Fruit fly (Drosophila melanogaster): ENCODE results near the gene Aptx.

The Aptx gene

DNA sequence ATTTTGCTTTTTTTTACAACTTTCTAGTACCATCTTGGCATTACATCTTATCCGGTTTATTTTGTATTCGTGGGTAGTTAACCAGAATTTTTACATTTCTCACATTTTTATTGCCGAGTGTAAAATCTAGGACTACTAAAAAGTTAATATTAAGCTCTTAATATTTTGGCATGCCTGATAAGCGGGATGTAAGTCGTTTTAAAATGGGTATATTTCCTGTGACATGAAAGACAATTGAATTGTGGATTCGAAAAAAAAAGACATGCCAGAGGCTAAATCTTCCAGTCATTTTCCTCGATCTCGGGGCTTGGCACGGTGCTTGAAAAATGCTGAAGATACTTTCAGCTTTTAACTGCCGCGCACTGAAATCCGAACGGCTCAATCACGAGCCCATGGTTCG lies 26.1 kb upstream of the Aptx start, which contains the start of gene CG31245:
Gene CG31245, minus strand, starts transcription at position 101 of the 400 bp plus-strand sequence.
- TF ChIP-seq kay (GFP tag; ENCODE audit: borderline replicate concordance): no peak
- TF ChIP-seq cic (GFP tag; optimal IDR thresholded peaks at IDR 0.05): no peak
- TF ChIP-seq Mnt (GFP tag; optimal IDR thresholded peaks at IDR 0.05): no peak
- TF ChIP-seq tj (GFP tag; optimal IDR thresholded peaks at IDR 0.05): no peak
- no peak for TF ChIP-seq Crg-1 (GFP tag; optimal IDR thresholded peaks at IDR 0.05)
- no peak for TF ChIP-seq cnc (optimal IDR thresholded peaks at IDR 0.05)
- TF ChIP-seq toe (GFP tag; optimal IDR thresholded peaks at IDR 0.05): no peak
- no peak for TF ChIP-seq pad (GFP tag; optimal IDR thresholded peaks at IDR 0.05)
- no peak for TF ChIP-seq CG1620 (GFP tag; optimal IDR thresholded peaks at IDR 0.05)
- no peak for TF ChIP-seq CG7045 (GFP tag; optimal IDR thresholded peaks at IDR 0.05)
- no peak for TF ChIP-seq Hr96 (GFP tag; optimal IDR thresholded peaks at IDR 0.05)
- no peak for TF ChIP-seq Clk (GFP tag; optimal IDR thresholded peaks at IDR 0.05)
- no peak for TF ChIP-seq CG5204 (GFP tag; optimal IDR thresholded peaks at IDR 0.05)
- no peak for TF ChIP-seq CG11617 (GFP tag; optimal IDR thresholded peaks at IDR 0.05)
- no peak for TF ChIP-seq CG33017 (tag; optimal IDR thresholded peaks at IDR 0.05)
- no peak for TF ChIP-seq CG7101 (tag; optimal IDR thresholded peaks at IDR 0.05)
- no peak for TF ChIP-seq bab1 (GFP tag; optimal IDR thresholded peaks at IDR 0.05)
- no peak for TF ChIP-seq CG12768 (GFP tag; optimal IDR thresholded peaks at IDR 0.05)

DNA sequence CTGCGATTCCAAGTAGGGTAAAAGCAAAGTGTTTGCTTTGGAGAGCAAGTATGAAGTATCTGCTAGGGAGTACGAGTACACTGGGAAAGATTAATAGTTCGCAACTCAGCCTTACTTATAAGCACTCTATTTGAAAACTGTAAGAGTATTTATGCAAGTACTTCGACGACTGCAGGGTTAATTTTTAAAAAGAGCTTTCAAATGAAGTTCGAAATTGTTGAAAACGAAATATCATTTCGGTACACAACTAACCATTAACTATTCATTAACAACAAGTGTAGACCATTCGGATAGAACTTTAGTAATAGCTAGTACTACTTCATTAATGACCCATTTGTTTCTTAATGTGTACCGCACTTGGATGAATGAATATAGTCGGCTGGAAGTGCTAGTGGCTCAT lies 20.0 kb upstream of the Aptx start:
- no peak for TF ChIP-seq CG14711 (tag; optimal IDR thresholded peaks at IDR 0.05)

DNA sequence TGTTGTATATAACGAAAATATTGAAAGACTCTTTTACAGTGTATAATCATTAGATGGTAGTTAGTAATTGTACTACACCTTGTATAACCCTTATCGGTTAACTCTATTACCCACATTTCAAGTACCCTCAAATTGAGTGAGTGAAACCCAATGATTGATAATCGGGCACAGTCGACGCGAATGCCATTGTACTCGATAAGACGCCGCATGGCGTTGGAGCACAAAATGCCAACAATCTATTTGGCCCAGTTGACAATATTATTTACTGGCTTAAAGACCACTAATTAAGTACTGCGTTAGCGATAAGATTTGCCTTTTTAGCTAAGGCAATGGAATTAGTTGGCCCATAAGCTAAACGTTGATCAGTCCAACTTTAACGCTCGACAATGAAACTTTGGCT lies 15.6 kb upstream of the Aptx start, which contains the start of gene CG3734:
Gene CG3734, plus strand, starts transcription at position 254 of the 400 bp plus-strand sequence.
- no peak for TF ChIP-seq Crg-1 (GFP tag; optimal IDR thresholded peaks at IDR 0.05)
- peak; percentile 57 for TF ChIP-seq Mnt (GFP tag; optimal IDR thresholded peaks at IDR 0.05)
- TF ChIP-seq CG33017 (tag; optimal IDR thresholded peaks at IDR 0.05): no peak
- TF ChIP-seq Hr96 (GFP tag; optimal IDR thresholded peaks at IDR 0.05): no peak
- no peak for TF ChIP-seq CG14711 (tag; optimal IDR thresholded peaks at IDR 0.05)
- TF ChIP-seq tj (GFP tag; optimal IDR thresholded peaks at IDR 0.05): no peak
- no peak for TF ChIP-seq cnc (optimal IDR thresholded peaks at IDR 0.05)
- TF ChIP-seq cic (GFP tag; optimal IDR thresholded peaks at IDR 0.05): peak; percentile 73
- TF ChIP-seq kay (GFP tag; ENCODE audit: borderline replicate concordance): peak; percentile 78
- peak; percentile 1 for TF ChIP-seq pad (GFP tag; optimal IDR thresholded peaks at IDR 0.05)

DNA sequence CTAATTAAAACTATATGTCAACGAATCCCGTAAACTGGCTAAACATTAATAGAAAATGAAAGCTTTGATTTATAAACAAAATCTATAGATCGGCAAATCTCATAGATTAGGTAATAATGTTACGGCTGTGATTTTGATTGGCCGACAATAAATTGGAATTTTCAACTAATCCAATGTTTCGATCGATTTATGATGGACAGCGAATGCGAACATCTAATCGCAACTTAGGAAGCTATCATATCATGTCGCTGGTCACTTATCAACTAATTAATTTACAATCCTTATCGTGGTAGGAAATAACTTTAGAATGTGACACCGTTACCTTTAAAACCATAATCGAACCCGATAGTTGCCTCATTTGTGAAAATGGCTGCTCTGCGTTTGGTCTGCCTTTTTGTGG lies 13.3 kb upstream of the Aptx start, which contains the start of gene CG18493:
Gene CG18493, plus strand, starts transcription at position 352 of the 400 bp plus-strand sequence.
- TF ChIP-seq CG1620 (GFP tag; optimal IDR thresholded peaks at IDR 0.05) (no peak), CG7045 (GFP tag; optimal IDR thresholded peaks at IDR 0.05) (no peak), kay (GFP tag; ENCODE audit: borderline replicate concordance) (no peak), Clk (GFP tag; optimal IDR thresholded peaks at IDR 0.05) (no peak), cic (GFP tag; optimal IDR thresholded peaks at IDR 0.05) (peak; percentile 10), Hr96 (GFP tag; optimal IDR thresholded peaks at IDR 0.05) (no peak)

DNA sequence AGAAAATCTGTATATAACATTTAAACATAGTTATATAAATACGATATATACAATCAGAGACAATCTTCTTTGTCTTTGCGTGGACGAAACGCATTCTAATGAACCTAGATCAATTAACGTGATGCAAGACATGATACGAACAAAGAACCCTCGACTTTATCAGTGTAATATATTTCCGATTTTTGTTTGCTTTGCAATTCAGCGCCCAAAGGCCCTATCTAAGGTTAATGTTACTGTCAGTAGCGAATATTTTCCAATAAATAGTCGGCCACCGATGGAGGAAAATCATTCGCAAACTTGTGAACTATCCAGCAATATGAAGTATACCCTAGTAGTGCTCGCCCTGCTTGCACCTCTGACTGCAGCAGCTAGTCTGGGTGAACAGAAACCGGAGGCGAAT lies 10.2 kb upstream of the Aptx start, which contains the start of gene CG3739:
Gene CG3739, plus strand, starts transcription at position 301 of the 400 bp plus-strand sequence.
- TF ChIP-seq CG7045 (GFP tag; optimal IDR thresholded peaks at IDR 0.05): no peak
- no peak for TF ChIP-seq Crg-1 (GFP tag; optimal IDR thresholded peaks at IDR 0.05)

DNA sequence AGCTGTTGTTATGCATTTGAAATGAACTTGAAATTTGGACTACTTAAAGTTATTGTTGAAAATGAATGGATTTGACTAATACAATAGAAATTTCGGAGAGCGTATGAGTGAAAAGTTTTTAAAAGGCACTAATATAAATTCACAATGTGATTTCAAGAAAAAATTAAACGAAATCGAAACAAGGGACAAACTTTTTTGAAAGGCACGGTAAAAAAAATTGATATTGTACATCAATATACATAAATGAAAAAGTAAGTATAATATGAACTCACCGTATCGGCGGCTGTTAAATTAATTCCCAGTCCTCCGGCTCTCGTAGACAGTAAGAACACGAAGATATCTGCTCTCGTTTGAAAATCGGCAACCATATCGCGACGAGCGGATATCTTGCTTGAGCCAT lies 4.8 kb upstream of the Aptx start, which contains the start of gene CG31244:
Gene CG31244, minus strand, starts transcription at position 101 of the 400 bp plus-strand sequence.
- no peak for TF ChIP-seq bab1 (GFP tag; optimal IDR thresholded peaks at IDR 0.05)
- TF ChIP-seq Crg-1 (GFP tag; optimal IDR thresholded peaks at IDR 0.05): no peak
- TF ChIP-seq tj (GFP tag; optimal IDR thresholded peaks at IDR 0.05): no peak
- TF ChIP-seq cnc (optimal IDR thresholded peaks at IDR 0.05): no peak
- no peak for TF ChIP-seq cic (GFP tag; optimal IDR thresholded peaks at IDR 0.05)
- TF ChIP-seq kay (GFP tag; ENCODE audit: borderline replicate concordance): no peak
- no peak for TF ChIP-seq CG7101 (tag; optimal IDR thresholded peaks at IDR 0.05)
- TF ChIP-seq CG5204 (GFP tag; optimal IDR thresholded peaks at IDR 0.05): no peak
- TF ChIP-seq CG12768 (GFP tag; optimal IDR thresholded peaks at IDR 0.05): no peak
- no peak for TF ChIP-seq CG11617 (GFP tag; optimal IDR thresholded peaks at IDR 0.05)
- no peak for TF ChIP-seq Mnt (GFP tag; optimal IDR thresholded peaks at IDR 0.05)
- TF ChIP-seq Clk (GFP tag; optimal IDR thresholded peaks at IDR 0.05): no peak
- no peak for TF ChIP-seq pad (GFP tag; optimal IDR thresholded peaks at IDR 0.05)
- no peak for TF ChIP-seq CG33017 (tag; optimal IDR thresholded peaks at IDR 0.05)

DNA sequence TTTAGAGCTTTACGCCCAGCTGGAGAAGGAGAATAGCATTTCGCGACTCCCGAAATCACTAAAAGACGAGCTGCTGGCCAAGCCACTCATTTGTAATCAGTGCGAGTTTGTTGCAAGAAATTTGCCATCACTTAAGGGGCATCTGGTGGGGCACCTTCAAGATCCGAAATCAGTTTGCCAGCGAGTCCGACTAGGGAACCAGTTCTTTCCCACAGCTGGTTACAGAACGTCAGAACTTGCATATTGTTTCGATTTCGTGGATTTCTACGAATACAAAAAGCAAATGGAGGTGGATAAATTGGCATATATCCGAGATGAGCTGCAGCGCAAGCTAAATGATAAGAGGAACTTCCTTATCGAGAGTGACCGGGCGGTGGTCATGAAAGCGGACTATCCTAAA lies 1.0 kb downstream of the Aptx start:
- TF ChIP-seq ovo (GFP tag; optimal IDR thresholded peaks at IDR 0.05): no peak
- no peak for TF ChIP-seq tj (GFP tag; optimal IDR thresholded peaks at IDR 0.05)
- no peak for TF ChIP-seq Clk (GFP tag; optimal IDR thresholded peaks at IDR 0.05)
- TF ChIP-seq Hr96 (GFP tag; optimal IDR thresholded peaks at IDR 0.05): no peak
- TF ChIP-seq Crg-1 (GFP tag; optimal IDR thresholded peaks at IDR 0.05): no peak
- TF ChIP-seq CG7045 (GFP tag; optimal IDR thresholded peaks at IDR 0.05): no peak
- TF ChIP-seq CG33017 (tag; optimal IDR thresholded peaks at IDR 0.05): no peak
- TF ChIP-seq CG11617 (GFP tag; optimal IDR thresholded peaks at IDR 0.05): no peak
- TF ChIP-seq kay (GFP tag; ENCODE audit: borderline replicate concordance): no peak
- TF ChIP-seq toe (GFP tag; optimal IDR thresholded peaks at IDR 0.05): no peak
- TF ChIP-seq cic (GFP tag; optimal IDR thresholded peaks at IDR 0.05): no peak
- no peak for TF ChIP-seq pad (GFP tag; optimal IDR thresholded peaks at IDR 0.05)
- TF ChIP-seq cnc (optimal IDR thresholded peaks at IDR 0.05): no peak
